Fruit fly (Drosophila melanogaster) whole organism, pupa: ENCODE measurements around the gene vri.

Experiments used
- CG10348 ChIP-seq: fragments of 200-800 bp; sonication (Bioruptor generic); IDR thresholded peaks from 2 replicates; pipeline ENCODE4 v1.3.6; 2022; ENCODE audit warnings: missing biosample characterization, missing genetic modification characterization
- CG12605 ChIP-seq: fragments of 200-800 bp; sonication (Bioruptor generic); IDR thresholded peaks from 2 replicates; pipeline ENCODE4 v1.3.6; 2022; ENCODE audit warnings: missing biosample characterization, missing genetic modification characterization
- CG13204 ChIP-seq: fragments of 200-800 bp; sonication (Bioruptor generic); optimal IDR thresholded peaks from 2 replicates; lab custom pipeline; 2018; ENCODE audit warnings: missing biosample characterization, mild to moderate bottlenecking, missing genetic modification characterization, moderate library complexity
- CG14655 ChIP-seq: fragments of 200-800 bp; sonication (Bioruptor generic); optimal IDR thresholded peaks from 3 replicates; lab custom pipeline; 2017; ENCODE audit warnings: mild to moderate bottlenecking, missing biosample characterization, missing genetic modification reagents, missing genetic modification characterization
- CG15710 ChIP-seq: fragments of 200-800 bp; sonication (Bioruptor generic); optimal IDR thresholded peaks from 2 replicates; lab custom pipeline; 2018; ENCODE audit warnings: missing biosample characterization, mild to moderate bottlenecking, missing genetic modification characterization, moderate library complexity
- CG17806 ChIP-seq: fragments of 200-800 bp; sonication (Bioruptor generic); optimal IDR thresholded peaks from 2 replicates; lab custom pipeline; 2018; ENCODE audit warnings: missing biosample characterization, mild to moderate bottlenecking, missing genetic modification characterization, moderate library complexity
- CG32121 ChIP-seq: fragments of 200-800 bp; sonication (Bioruptor generic); IDR thresholded peaks from 2 replicates; pipeline ENCODE4 v1.3.6; 2022; ENCODE audit warnings: missing biosample characterization, missing genetic modification characterization
- CG34367 ChIP-seq: fragments of 200-800 bp; sonication (Bioruptor generic); optimal IDR thresholded peaks from 2 replicates; lab custom pipeline; 2018; ENCODE audit warnings: missing biosample characterization, mild to moderate bottlenecking, missing genetic modification characterization
- CG4496 ChIP-seq: fragments of 200-800 bp; sonication (Bioruptor generic); IDR thresholded peaks from 3 replicates; pipeline ENCODE4 v1.3.6; 2022; ENCODE audit warnings: missing biosample characterization, missing genetic modification characterization
- CG8159 ChIP-seq: fragments of 200-800 bp; sonication (Bioruptor generic); optimal IDR thresholded peaks from 3 replicates; lab custom pipeline; 2018; ENCODE audit warnings: missing biosample characterization, mild to moderate bottlenecking, missing genetic modification characterization, moderate library complexity
- CG8301 ChIP-seq: fragments of 200-800 bp; sonication (Bioruptor generic); optimal IDR thresholded peaks from 2 replicates; lab custom pipeline; 2018; ENCODE audit warnings: missing biosample characterization, mild to moderate bottlenecking, missing genetic modification characterization
- CG9948 ChIP-seq: fragments of 200-800 bp; sonication (Bioruptor generic); optimal IDR thresholded peaks from 2 replicates; lab custom pipeline; 2018; ENCODE audit warnings: missing biosample characterization, mild to moderate bottlenecking, missing genetic modification characterization, moderate library complexity
- D1 ChIP-seq: fragments of 200-800 bp; sonication (Bioruptor generic); optimal IDR thresholded peaks from 2 replicates; lab custom pipeline; 2018; ENCODE audit warnings: missing biosample characterization, mild to moderate bottlenecking, missing genetic modification characterization, moderate library complexity
- EcR ChIP-seq: fragments of 200-800 bp; sonication (Bioruptor generic); optimal IDR thresholded peaks from 3 replicates; lab custom pipeline; 2019; ENCODE audit warnings: missing biosample characterization, missing genetic modification characterization, mild to moderate bottlenecking, moderate library complexity, missing genetic modification reagents
- Ets98B ChIP-seq: fragments of 200-800 bp; sonication (Bioruptor generic); IDR thresholded peaks from 2 replicates; pipeline ENCODE4 v1.3.6; 2022; ENCODE audit warnings: missing biosample characterization, missing genetic modification characterization
- Pif1A ChIP-seq: fragments of 200-800 bp; sonication (Bioruptor generic); optimal IDR thresholded peaks from 3 replicates; lab custom pipeline; 2016; ENCODE audit warnings: missing biosample characterization, missing genetic modification characterization
- Pif1B ChIP-seq: fragments of 200-800 bp; sonication (Bioruptor generic); optimal IDR thresholded peaks from 3 replicates; lab custom pipeline; 2016; ENCODE audit warnings: missing biosample characterization, missing genetic modification characterization
- Snoo ChIP-seq: fragments of 200-800 bp; sonication (Bioruptor generic); optimal IDR thresholded peaks from 3 replicates; lab custom pipeline; 2017; ENCODE audit warnings: missing biosample characterization, mild to moderate bottlenecking, missing genetic modification characterization, inconsistent platforms
- fd96Ca ChIP-seq: fragments of 200-800 bp; sonication (Bioruptor generic); IDR thresholded peaks from 3 replicates; pipeline ENCODE4 v1.3.6; 2022; ENCODE audit warnings: missing biosample characterization, missing genetic modification characterization
- gl ChIP-seq: fragments of 200-800 bp; sonication (Bioruptor generic); optimal IDR thresholded peaks from 2 replicates; lab custom pipeline; 2018; ENCODE audit warnings: missing biosample characterization, mild to moderate bottlenecking, missing genetic modification characterization
- rn ChIP-seq: fragments of 200-800 bp; sonication (Bioruptor generic); IDR thresholded peaks from 2 replicates; pipeline ENCODE4 v1.3.6; 2022; ENCODE audit warnings: missing biosample characterization, missing genetic modification characterization

vri gene

DNA sequence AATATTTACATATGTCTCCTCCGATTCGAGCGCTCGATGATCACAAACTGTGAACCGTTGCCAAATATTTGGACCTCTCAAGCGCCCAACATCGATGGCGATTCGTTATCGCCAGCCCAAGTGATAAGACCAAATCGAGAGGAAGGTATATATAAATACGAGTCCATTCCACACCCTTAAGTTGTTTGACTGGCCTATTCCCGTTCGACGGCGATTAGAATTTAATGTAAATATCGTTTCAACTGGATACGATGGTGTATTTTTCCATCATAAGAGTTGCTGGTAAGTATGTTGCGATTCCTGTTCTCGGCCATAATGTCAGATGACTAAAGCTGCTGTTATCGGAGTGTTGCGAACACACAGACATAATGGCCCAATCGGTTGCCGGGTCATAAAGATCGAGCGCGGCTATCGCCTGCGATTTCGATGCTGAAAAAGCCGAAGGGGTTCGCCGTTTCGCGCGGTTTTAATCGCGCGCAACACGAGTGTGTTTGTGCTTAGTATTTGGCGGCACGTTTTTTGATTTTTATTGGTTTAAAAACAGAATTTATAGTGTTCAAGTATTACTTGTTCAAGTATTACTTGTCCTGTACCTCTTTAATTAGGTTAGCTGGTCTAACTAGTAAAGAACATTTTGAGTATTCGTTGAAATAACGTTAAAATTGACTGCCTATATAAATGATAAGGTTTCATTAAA lies 49.4 kb downstream of the vri start, which contains the start of gene fusl:
Gene fusl, minus strand, starts transcription at position 50 of the 697 bp plus-strand sequence.
- TF ChIP-seq CG9948 (tag; lab: Kevin White, UChicago) (no peak), CG15710 (tag; lab: Kevin White, UChicago) (no peak), CG8159 (tag; lab: Kevin White, UChicago) (no peak), CG8301 (no peak), Pif1A (GFP tag; lab: Kevin White, UChicago) (no peak), CG4496 (GFP tag; lab: Robert Waterston, UW) (no peak), CG14655 (GFP tag; lab: Kevin White, UChicago) (no peak), gl (tag; lab: Kevin White, UChicago) (no peak), rn (no peak), CG32121 (GFP tag; lab: Robert Waterston, UW) (no peak), CG17806 (tag; lab: Kevin White, UChicago) (no peak), D1 (no peak), CG34367 (no peak)

dm6 chr2L:5338721-5339036 lies 49.9 kb downstream of the vri start:
- TF ChIP-seq rn (no peak), fd96Ca (no peak), CG8159 (tag; lab: Kevin White, UChicago) (no peak), CG17806 (tag; lab: Kevin White, UChicago) (no peak), CG8301 (no peak), Ets98B (no peak), EcR (GFP tag; lab: Kevin White, UChicago) (no peak), CG15710 (tag; lab: Kevin White, UChicago) (no peak), CG12605 (GFP tag; lab: Robert Waterston, UW) (no peak), Pif1B (GFP tag; lab: Kevin White, UChicago) (no peak), CG14655 (GFP tag; lab: Kevin White, UChicago) (no peak), CG4496 (GFP tag; lab: Robert Waterston, UW) (no peak), CG13204 (no peak)
- TF ChIP-seq, all 21 proteins: peak for 0

DNA sequence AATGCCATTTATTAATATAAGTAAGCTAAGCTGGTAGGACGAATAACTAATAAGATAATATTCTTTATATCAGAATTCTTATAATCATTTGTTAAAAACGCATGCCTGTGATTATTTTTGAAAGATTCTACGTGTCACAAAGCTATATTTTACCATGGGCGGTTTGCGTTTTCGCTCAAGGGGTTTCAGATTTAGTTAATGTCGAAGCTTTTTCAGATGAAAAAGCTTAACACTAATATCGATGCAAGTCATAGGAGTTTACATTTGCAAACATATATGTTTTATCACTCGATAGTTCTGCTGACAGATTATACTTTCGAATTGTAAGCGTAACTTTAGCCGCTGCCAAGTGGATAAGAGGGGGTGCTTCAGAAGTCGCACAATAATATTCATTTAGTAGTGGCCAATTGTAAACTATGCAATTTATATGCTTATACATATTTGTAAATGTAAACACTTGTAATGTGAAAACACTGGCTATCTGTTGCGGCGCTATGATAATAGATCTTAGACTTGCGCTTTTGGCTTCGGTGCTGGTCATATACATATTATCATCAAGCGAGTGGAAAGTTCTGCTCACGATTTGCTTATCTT lies 52.4 kb downstream of the vri start:
- TF ChIP-seq CG34367 (no peak), fd96Ca (no peak), Pif1B (GFP tag; lab: Kevin White, UChicago) (no peak), CG17806 (tag; lab: Kevin White, UChicago) (no peak), CG14655 (GFP tag; lab: Kevin White, UChicago) (no peak), CG8301 (no peak), CG8159 (tag; lab: Kevin White, UChicago) (no peak), CG32121 (GFP tag; lab: Robert Waterston, UW) (no peak), gl (tag; lab: Kevin White, UChicago) (no peak), D1 (no peak), CG4496 (GFP tag; lab: Robert Waterston, UW) (no peak), Pif1A (GFP tag; lab: Kevin White, UChicago) (no peak), Ets98B (no peak), rn (no peak), CG13204 (no peak), CG15710 (tag; lab: Kevin White, UChicago) (no peak), EcR (GFP tag; lab: Kevin White, UChicago) (no peak), CG12605 (GFP tag; lab: Robert Waterston, UW) (no peak), CG10348 (no peak)
- TF ChIP-seq, all 21 proteins: peak for 0

- no peak for TF ChIP-seq CG17806 (tag; lab: Kevin White, UChicago)
- TF ChIP-seq CG12605 (GFP tag; lab: Robert Waterston, UW), result peak; percentile 78; the same call in 1 of the 2 replicates
- no peak for TF ChIP-seq D1
- TF ChIP-seq CG10348, result peak; percentile 94
- TF ChIP-seq EcR (GFP tag; lab: Kevin White, UChicago), result no peak
- peak; percentile 93 for TF ChIP-seq CG4496 (GFP tag; lab: Robert Waterston, UW)
- TF ChIP-seq CG8159 (tag; lab: Kevin White, UChicago), result peak; percentile 40
- TF ChIP-seq CG32121 (GFP tag; lab: Robert Waterston, UW), result peak; percentile 98
- peak; percentile 78 for TF ChIP-seq CG8301
- peak; percentile 36 for TF ChIP-seq Pif1A (GFP tag; lab: Kevin White, UChicago)
- peak; percentile 39 for TF ChIP-seq Pif1B (GFP tag; lab: Kevin White, UChicago)
- no peak for TF ChIP-seq gl (tag; lab: Kevin White, UChicago)
- peak; percentile 88 for TF ChIP-seq Ets98B
- TF ChIP-seq CG34367, result no peak
- no peak for TF ChIP-seq Snoo (tag; lab: Kevin White, UChicago)
- peak; percentile 36 for TF ChIP-seq CG9948 (tag; lab: Kevin White, UChicago)
- no peak for TF ChIP-seq CG13204
- TF ChIP-seq CG15710 (tag; lab: Kevin White, UChicago), result peak; percentile 44
- peak; percentile 93 for TF ChIP-seq rn
- peak; percentile 79 for TF ChIP-seq CG14655 (GFP tag; lab: Kevin White, UChicago)
- peak; percentile 76 for TF ChIP-seq fd96Ca
- TF ChIP-seq, all 21 proteins: peak for 14
Observed at dm6 chr2L:5342119-5342817, 53.5 kb downstream of the vri start, which contains the start of gene Acsf2. Acsf2 (minus strand) TSS chr2L:5342234.

DNA sequence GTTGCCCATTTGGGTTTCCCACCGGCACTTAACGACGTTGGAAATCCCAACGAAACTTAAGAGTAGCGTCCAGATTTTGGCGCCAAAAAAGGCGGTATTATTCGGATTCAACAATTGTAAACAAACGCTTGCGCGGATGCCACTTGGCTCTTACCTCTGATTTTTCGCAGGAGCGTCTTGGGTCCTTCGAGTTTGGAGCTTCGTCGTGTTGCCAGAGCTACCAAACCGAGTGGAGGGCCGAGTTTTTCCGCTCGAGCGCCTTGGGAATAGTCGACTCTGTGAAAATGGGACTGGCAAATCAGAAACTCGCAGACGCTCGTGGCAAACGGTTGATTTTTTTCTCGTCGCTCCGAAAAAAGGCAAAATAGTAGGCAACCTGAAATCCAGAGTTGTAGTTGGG lies 57.2 kb downstream of the vri start, which contains the start of gene nompC:
Gene nompC, plus strand, starts transcription at position 301 of the 400 bp plus-strand sequence.
- no peak for TF ChIP-seq Pif1B (GFP tag; lab: Kevin White, UChicago)
- no peak for TF ChIP-seq CG8159 (tag; lab: Kevin White, UChicago)
- no peak for TF ChIP-seq Snoo (tag; lab: Kevin White, UChicago)
- TF ChIP-seq CG17806 (tag; lab: Kevin White, UChicago), result no peak
- TF ChIP-seq gl (tag; lab: Kevin White, UChicago), result no peak
- no peak for TF ChIP-seq CG12605 (GFP tag; lab: Robert Waterston, UW)
- no peak for TF ChIP-seq fd96Ca
- TF ChIP-seq Pif1A (GFP tag; lab: Kevin White, UChicago), result no peak
